Worm (Caenorhabditis elegans): ENCODE results near the gene irld-47.
A peak's percentile ranks its signal among the peaks of the same experiment; 100 is the strongest.

irld-47 gene

ce11 chrII:7849697-7850096 is 27.3 kb upstream of the irld-47 start, which contains the start of gene acr-7:
TSS of gene acr-7 (minus strand) at chrII:7849797.
- TF ChIP-seq ets-7 (tag; optimal IDR thresholded peaks at IDR 0.05): no peak
- no peak for TF ChIP-seq ceh-36 (tag; optimal IDR thresholded peaks at IDR 0.05)
- no peak for TF ChIP-seq ama-1 (optimal IDR thresholded peaks at IDR 0.05)
- no peak for TF ChIP-seq tbx-37 (GFP tag; conservative IDR thresholded peaks at IDR 0.05)
- no peak for TF ChIP-seq hmg-4 (GFP tag; optimal IDR thresholded peaks at IDR 0.05)
- TF ChIP-seq flt-1 (GFP tag; IDR thresholded peaks at IDR 0.05): no peak
- no peak for TF ChIP-seq hmbx-1 (tag; optimal IDR thresholded peaks at IDR 0.05)
- no peak for TF ChIP-seq sea-1 (GFP tag; conservative IDR thresholded peaks at IDR 0.05)
- TF ChIP-seq aly-1 (tag; optimal IDR thresholded peaks at IDR 0.05): no peak
- TF ChIP-seq scrt-1 (GFP tag; IDR thresholded peaks at IDR 0.05): no peak
- no peak for TF ChIP-seq pes-1 (GFP tag; IDR thresholded peaks at IDR 0.05)
- no peak for TF ChIP-seq ceh-13 (GFP tag; optimal IDR thresholded peaks at IDR 0.05)
- no peak for TF ChIP-seq tra-4 (tag; optimal IDR thresholded peaks at IDR 0.05)
- no peak for TF ChIP-seq tbx-11 (GFP tag; IDR thresholded peaks at IDR 0.05)
- TF ChIP-seq B0310.2 (tag; optimal IDR thresholded peaks at IDR 0.05): no peak
- no peak for TF ChIP-seq F13C5.2 (tag; optimal IDR thresholded peaks at IDR 0.05)
- no peak for TF ChIP-seq hnd-1 (tag; optimal IDR thresholded peaks at IDR 0.05)

- TF ChIP-seq scrt-1 (GFP tag; IDR thresholded peaks at IDR 0.05): no peak
- no peak for TF ChIP-seq tbx-37 (GFP tag; conservative IDR thresholded peaks at IDR 0.05)
- TF ChIP-seq aly-1 (tag; optimal IDR thresholded peaks at IDR 0.05): no peak
- no peak for TF ChIP-seq ceh-36 (tag; optimal IDR thresholded peaks at IDR 0.05)
- no peak for TF ChIP-seq tra-4 (tag; optimal IDR thresholded peaks at IDR 0.05)
- TF ChIP-seq ceh-13 (GFP tag; optimal IDR thresholded peaks at IDR 0.05): no peak
- TF ChIP-seq B0310.2 (tag; optimal IDR thresholded peaks at IDR 0.05): no peak
- no peak for TF ChIP-seq ets-7 (tag; optimal IDR thresholded peaks at IDR 0.05)
- TF ChIP-seq F13C5.2 (tag; optimal IDR thresholded peaks at IDR 0.05): no peak
- no peak for TF ChIP-seq flt-1 (GFP tag; IDR thresholded peaks at IDR 0.05)
- no peak for TF ChIP-seq hnd-1 (tag; optimal IDR thresholded peaks at IDR 0.05)
- no peak for TF ChIP-seq sea-1 (GFP tag; conservative IDR thresholded peaks at IDR 0.05)
- TF ChIP-seq hmg-4 (GFP tag; optimal IDR thresholded peaks at IDR 0.05): no peak
- no peak for TF ChIP-seq pes-1 (GFP tag; IDR thresholded peaks at IDR 0.05)
- no peak for TF ChIP-seq hmbx-1 (tag; optimal IDR thresholded peaks at IDR 0.05)
Measured at ce11 chrII:7845571-7846236, 23.4 kb upstream of the irld-47 start, which contains the start of gene T09A5.4. TSS of gene T09A5.4 (plus strand) at chrII:7846186.

- TF ChIP-seq ceh-36 (tag; optimal IDR thresholded peaks at IDR 0.05) (no peak), aly-1 (tag; optimal IDR thresholded peaks at IDR 0.05) (no peak), ets-7 (tag; optimal IDR thresholded peaks at IDR 0.05) (no peak), flt-1 (GFP tag; IDR thresholded peaks at IDR 0.05) (no peak), pes-1 (GFP tag; IDR thresholded peaks at IDR 0.05) (no peak), hnd-1 (tag; optimal IDR thresholded peaks at IDR 0.05) (no peak), F13C5.2 (tag; optimal IDR thresholded peaks at IDR 0.05) (no peak), B0310.2 (tag; optimal IDR thresholded peaks at IDR 0.05) (no peak), sea-1 (GFP tag; conservative IDR thresholded peaks at IDR 0.05) (no peak), tra-4 (tag; optimal IDR thresholded peaks at IDR 0.05) (no peak), ceh-13 (GFP tag; optimal IDR thresholded peaks at IDR 0.05) (no peak), hmg-4 (GFP tag; optimal IDR thresholded peaks at IDR 0.05) (no peak), ama-1 (optimal IDR thresholded peaks at IDR 0.05) (no peak), scrt-1 (GFP tag; IDR thresholded peaks at IDR 0.05) (no peak), tbx-37 (GFP tag; conservative IDR thresholded peaks at IDR 0.05) (no peak)
Measured at ce11 chrII:7842053-7842452, 19.7 kb upstream of the irld-47 start, which contains the start of gene klp-3. TSS of gene klp-3 (plus strand) at chrII:7842353.

ce11 chrII:7839703-7840102 is 17.3 kb upstream of the irld-47 start:
- TF ChIP-seq ceh-13 (GFP tag; optimal IDR thresholded peaks at IDR 0.05): no peak
- TF ChIP-seq ets-7 (tag; optimal IDR thresholded peaks at IDR 0.05): no peak
- no peak for TF ChIP-seq hnd-1 (tag; optimal IDR thresholded peaks at IDR 0.05)
- TF ChIP-seq ama-1 (optimal IDR thresholded peaks at IDR 0.05): no peak
- peak; percentile 18 for TF ChIP-seq F13C5.2 (tag; optimal IDR thresholded peaks at IDR 0.05)
- TF ChIP-seq ceh-36 (tag; optimal IDR thresholded peaks at IDR 0.05): no peak
- TF ChIP-seq aly-1 (tag; optimal IDR thresholded peaks at IDR 0.05): no peak
- no peak for TF ChIP-seq flt-1 (GFP tag; IDR thresholded peaks at IDR 0.05)

ce11 chrII:7838661-7839060 is 16.3 kb upstream of the irld-47 start:
- TF ChIP-seq hmg-4 (GFP tag; optimal IDR thresholded peaks at IDR 0.05): no peak
- no peak for TF ChIP-seq sea-1 (GFP tag; conservative IDR thresholded peaks at IDR 0.05)
- TF ChIP-seq tbx-37 (GFP tag; conservative IDR thresholded peaks at IDR 0.05): no peak
- TF ChIP-seq flt-1 (GFP tag; IDR thresholded peaks at IDR 0.05): no peak
- no peak for TF ChIP-seq hnd-1 (tag; optimal IDR thresholded peaks at IDR 0.05)
- no peak for TF ChIP-seq ets-7 (tag; optimal IDR thresholded peaks at IDR 0.05)
- no peak for TF ChIP-seq tra-4 (tag; optimal IDR thresholded peaks at IDR 0.05)
- no peak for TF ChIP-seq aly-1 (tag; optimal IDR thresholded peaks at IDR 0.05)
- no peak for TF ChIP-seq ama-1 (optimal IDR thresholded peaks at IDR 0.05)
- no peak for TF ChIP-seq B0310.2 (tag; optimal IDR thresholded peaks at IDR 0.05)

ce11 chrII:7836613-7837226 is 14.4 kb upstream of the irld-47 start:
- no peak for TF ChIP-seq ceh-13 (GFP tag; optimal IDR thresholded peaks at IDR 0.05)
- TF ChIP-seq scrt-1 (GFP tag; IDR thresholded peaks at IDR 0.05): no peak
- no peak for TF ChIP-seq hmg-4 (GFP tag; optimal IDR thresholded peaks at IDR 0.05)
- no peak for TF ChIP-seq pes-1 (GFP tag; IDR thresholded peaks at IDR 0.05)
- TF ChIP-seq tbx-37 (GFP tag; conservative IDR thresholded peaks at IDR 0.05): no peak
- no peak for TF ChIP-seq tbx-11 (GFP tag; IDR thresholded peaks at IDR 0.05)
- TF ChIP-seq F13C5.2 (tag; optimal IDR thresholded peaks at IDR 0.05): no peak
- TF ChIP-seq tra-4 (tag; optimal IDR thresholded peaks at IDR 0.05): no peak
- TF ChIP-seq flt-1 (GFP tag; IDR thresholded peaks at IDR 0.05): no peak
- TF ChIP-seq ceh-36 (tag; optimal IDR thresholded peaks at IDR 0.05): no peak
- TF ChIP-seq B0310.2 (tag; optimal IDR thresholded peaks at IDR 0.05): no peak
- no peak for TF ChIP-seq ama-1 (optimal IDR thresholded peaks at IDR 0.05)

- TF ChIP-seq tbx-37 (GFP tag; conservative IDR thresholded peaks at IDR 0.05): no peak
- TF ChIP-seq ama-1 (optimal IDR thresholded peaks at IDR 0.05): no peak
- no peak for TF ChIP-seq hnd-1 (tag; optimal IDR thresholded peaks at IDR 0.05)
- TF ChIP-seq hmg-4 (GFP tag; optimal IDR thresholded peaks at IDR 0.05): no peak
- TF ChIP-seq tbx-11 (GFP tag; IDR thresholded peaks at IDR 0.05): no peak
- TF ChIP-seq tra-4 (tag; optimal IDR thresholded peaks at IDR 0.05): no peak
- TF ChIP-seq B0310.2 (tag; optimal IDR thresholded peaks at IDR 0.05): no peak
- no peak for TF ChIP-seq sea-1 (GFP tag; conservative IDR thresholded peaks at IDR 0.05)
- TF ChIP-seq F13C5.2 (tag; optimal IDR thresholded peaks at IDR 0.05): no peak
Measured at ce11 chrII:7835314-7835713, 13.0 kb upstream of the irld-47 start, which contains the start of gene cex-2. TSS of gene cex-2 (minus strand) at chrII:7835414.

Measured in whole organism, early embryonic.